Worm (Caenorhabditis elegans) whole organism, L4/young adult: ENCODE results near the gene tag-65.

Experiments
- W03F9.2 ChIP-seq: fragments of 150-350 bp; optimal IDR thresholded peaks from 2 replicates; lab custom pipeline; 2014; ENCODE audit warnings: missing biosample characterization, missing genetic modification characterization
- dao-5 ChIP-seq: sonication (generic microtip); optimal IDR thresholded peaks from 2 replicates; lab custom pipeline; 2016; ENCODE audit warnings: missing genotype, missing genetic modification characterization, moderate library complexity, missing compliant biosample characterization
- him-1 ChIP-seq: sonication (generic microtip); optimal IDR thresholded peaks from 2 replicates; lab custom pipeline; 2016; ENCODE audit warnings: missing genotype, missing genetic modification reagents, missing genetic modification characterization, missing compliant biosample characterization

Gene tag-65

ce11 chrV:13634149-13634548 is 44.2 kb downstream of the tag-65 start, which contains the start of gene H37A05.2:
H37A05.2 (minus strand) TSS chrV:13634249.
- TF ChIP-seq him-1 (tag; lab: Kevin White, UChicago) (no peak), W03F9.2 (no peak), dao-5 (tag; lab: Kevin White, UChicago) (no peak)

- TF ChIP-seq him-1 (tag; lab: Kevin White, UChicago) (no peak), W03F9.2 (no peak), dao-5 (tag; lab: Kevin White, UChicago) (no peak)
These were observed 51.2 kb downstream of the tag-65 start, which contains the start of gene sde-2 for ce11 chrV:13627103-13627623. sde-2 (plus strand) TSS chrV:13627573.
